Worm (Caenorhabditis elegans): Measurements from ENCODE around the gene F55H2.8.

ce11 chrIII:9471996-9472395 is 41.7 kb upstream of the F55H2.8 start:
- TF ChIP-seq elt-1 (tag; optimal IDR thresholded peaks at IDR 0.05) (no peak), aly-2 (tag; optimal IDR thresholded peaks at IDR 0.05) (no peak), nhr-25 (tag; optimal IDR thresholded peaks at IDR 0.05) (no peak), ceh-82 (tag; optimal IDR thresholded peaks at IDR 0.05) (no peak), snpc-4 (tag; optimal IDR thresholded peaks at IDR 0.05) (no peak), jun-1 (tag; optimal IDR thresholded peaks at IDR 0.05) (no peak), nhr-237 (tag; optimal IDR thresholded peaks at IDR 0.05) (no peak), lin-15B (tag; optimal IDR thresholded peaks at IDR 0.05) (no peak), fkh-2 (tag; optimal IDR thresholded peaks at IDR 0.05) (no peak), tbx-2 (tag; optimal IDR thresholded peaks at IDR 0.05) (no peak), mdl-1 (tag; optimal IDR thresholded peaks at IDR 0.05) (no peak)

All from whole organism, L3 larva.